Fruit fly (Drosophila melanogaster) whole organism, embryonic: ENCODE data around the gene IntS6.

Experiments used
- Antp ChIP-seq: fragments of 200-800 bp; sonication (Bioruptor generic); optimal IDR thresholded peaks from 3 replicates; lab custom pipeline; 2016; ENCODE audit warnings: missing biosample characterization, missing genetic modification characterization
- Atf6 ChIP-seq: fragments of 200-800 bp; sonication (Bioruptor generic); IDR thresholded peaks from 2 replicates; pipeline ENCODE4 v1.3.6; 2022; ENCODE audit warnings: missing biosample characterization, missing genetic modification characterization
- Awh ChIP-seq: fragments of 200-800 bp; sonication (Bioruptor generic); IDR thresholded peaks from 2 replicates; pipeline ENCODE4, ENCODE4 v1.3.6; 2022; ENCODE audit warnings: missing biosample characterization, missing genetic modification characterization
- CG11085 ChIP-seq: fragments of 200-800 bp; sonication (Bioruptor generic); IDR thresholded peaks from 2 replicates; pipeline ENCODE4 v1.3.6; 2022; ENCODE audit warnings: missing biosample characterization, missing genetic modification characterization
- CG12219 ChIP-seq: fragments of 200-800 bp; sonication (Bioruptor generic); optimal IDR thresholded peaks from 3 replicates; lab custom pipeline; 2018; ENCODE audit warnings: missing biosample characterization, mild to moderate bottlenecking, missing genetic modification characterization
- CG12769 ChIP-seq: fragments of 200-800 bp; sonication (Bioruptor generic); optimal IDR thresholded peaks from 2 replicates; lab custom pipeline; 2019; ENCODE audit warnings: missing biosample characterization, mild to moderate bottlenecking, missing genetic modification characterization, moderate library complexity
- CG1792 ChIP-seq: fragments of 200-800 bp; sonication (Bioruptor generic); optimal IDR thresholded peaks from 2 replicates; lab custom pipeline; 2016; ENCODE audit warnings: missing biosample characterization, missing genetic modification characterization
- CG3163 ChIP-seq: fragments of 200-800 bp; sonication (Bioruptor generic); optimal IDR thresholded peaks from 3 replicates; lab custom pipeline; 2016; ENCODE audit warnings: missing biosample characterization, missing genetic modification characterization
- CG32772 ChIP-seq: fragments of 200-800 bp; sonication (Bioruptor generic); IDR thresholded peaks from 2 replicates; pipeline ENCODE4 v1.3.6; 2022; ENCODE audit warnings: missing biosample characterization, missing genetic modification characterization
- CG34376 ChIP-seq: fragments of 200-800 bp; sonication (Bioruptor generic); optimal IDR thresholded peaks from 2 replicates; lab custom pipeline; 2018; ENCODE audit warnings: missing biosample characterization, mild to moderate bottlenecking, missing genetic modification characterization
- CG4424 ChIP-seq: fragments of 200-800 bp; sonication (Bioruptor generic); optimal IDR thresholded peaks from 3 replicates; lab custom pipeline; 2016; ENCODE audit warnings: missing biosample characterization, missing genetic modification characterization
- CG6765 ChIP-seq: fragments of 200-800 bp; sonication (Bioruptor generic); optimal IDR thresholded peaks from 3 replicates; lab custom pipeline; 2017; ENCODE audit warnings: missing biosample characterization, mild to moderate bottlenecking, missing genetic modification characterization
- CG6791 ChIP-seq: fragments of 200-800 bp; sonication (Bioruptor generic); IDR thresholded peaks from 3 replicates; pipeline ENCODE4 v1.3.6; 2022; ENCODE audit warnings: missing biosample characterization, missing genetic modification characterization; ENCODE audit not compliant: partially characterized antibody
- CG7357 ChIP-seq: fragments of 200-800 bp; sonication (Bioruptor generic); IDR thresholded peaks from 3 replicates; pipeline ENCODE4 v1.3.6; 2022; ENCODE audit warnings: missing biosample characterization, missing genetic modification characterization
- CG8290 ChIP-seq, 3 experiments: fragments of 200-800 bp; sonication (Bioruptor generic); optimal IDR thresholded peaks; 2 replicates each; lab custom pipeline; 2016 to 2019; ENCODE audit warnings: missing biosample characterization in 3 of 3, missing genetic modification characterization in 3 of 3, mild to moderate bottlenecking in 2 of 3, moderate library complexity in 1 of 3
- CG8924 ChIP-seq: fragments of 200-800 bp; optimal IDR thresholded peaks from 3 replicates; lab custom pipeline; 2019; ENCODE audit warnings: missing biosample characterization, mild to moderate bottlenecking, missing genetic modification characterization, moderate library complexity
- CG9932 ChIP-seq: fragments of 200-800 bp; sonication (Bioruptor generic); IDR thresholded peaks from 2 replicates; pipeline ENCODE4 v1.3.6; 2022; ENCODE audit warnings: missing biosample characterization, missing genetic modification characterization
- D ChIP-seq, 2 experiments: fragments of 200-800 bp in 1 of 2; fragments of >200 bp in 1 of 2; sonication (Bioruptor generic) in 1 of 2; optimal IDR thresholded peaks; 2 replicates in 1 of 2; 3 replicates in 1 of 2; lab custom pipeline; 2017; ENCODE audit warnings: mild to moderate bottlenecking in 1 of 2, missing biosample characterization in 1 of 2, missing genetic modification characterization in 1 of 2, missing genetic modification reagents in 1 of 2
- Dip2 ChIP-seq: fragments of 200-800 bp; sonication (Bioruptor generic); IDR thresholded peaks from 2 replicates; pipeline ENCODE4 v1.3.6; 2022; ENCODE audit warnings: missing biosample characterization, missing genetic modification characterization
- GATAe ChIP-seq: fragments of 200-800 bp; sonication (Bioruptor generic); conservative IDR thresholded peaks from 2 replicates; pipeline ENCODE4 v1.3.6; 2022; ENCODE audit warnings: missing biosample characterization, missing genetic modification characterization
- HLHmδ ChIP-seq: fragments of 200-800 bp; sonication (Bioruptor generic); optimal IDR thresholded peaks from 2 replicates; lab custom pipeline; 2018; ENCODE audit warnings: missing biosample characterization, mild to moderate bottlenecking, missing genetic modification characterization, moderate library complexity
- Hr78 ChIP-seq, 2 experiments: fragments of 200-800 bp in 1 of 2; fragments of >200 bp in 1 of 2; sonication (Bioruptor generic) in 1 of 2; optimal IDR thresholded peaks; 2 replicates each; lab custom pipeline; 2017 to 2019; ENCODE audit warnings: missing biosample characterization in 2 of 2, missing genetic modification characterization in 2 of 2, mild to moderate bottlenecking in 1 of 2, moderate library complexity in 1 of 2
- Nf-YC ChIP-seq: fragments of 200-800 bp; optimal IDR thresholded peaks from 3 replicates; lab custom pipeline; 2019; ENCODE audit warnings: missing biosample characterization, mild to moderate bottlenecking, missing genetic modification characterization, moderate library complexity
- PHDP ChIP-seq: fragments of 200-800 bp; sonication (Bioruptor generic); optimal IDR thresholded peaks from 3 replicates; lab custom pipeline; 2018; ENCODE audit warnings: missing biosample characterization, mild to moderate bottlenecking, missing genetic modification characterization, moderate library complexity
- Rx ChIP-seq: fragments of 200-800 bp; sonication (Bioruptor generic); IDR thresholded peaks from 2 replicates; pipeline ENCODE4 v1.3.6; 2022; ENCODE audit warnings: missing biosample characterization, missing genetic modification characterization
- Six4 ChIP-seq: fragments of 200-800 bp; sonication (Bioruptor generic); optimal IDR thresholded peaks from 2 replicates; lab custom pipeline; 2016; ENCODE audit warnings: missing biosample characterization, missing genetic modification characterization
- Taf1 ChIP-seq: fragments of 200-800 bp; sonication (Bioruptor generic); IDR thresholded peaks from 2 replicates; pipeline ENCODE4 v1.3.6; 2022; ENCODE audit warnings: missing biosample characterization, missing genetic modification characterization
- amos ChIP-seq: fragments of 200-800 bp; sonication (Bioruptor generic); IDR thresholded peaks from 2 replicates; pipeline ENCODE4 v1.3.6; 2022; ENCODE audit warnings: missing biosample characterization, missing genetic modification characterization; ENCODE audit not compliant: partially characterized antibody
- ato ChIP-seq: fragments of 200-800 bp; sonication (Bioruptor generic); IDR thresholded peaks from 2 replicates; pipeline ENCODE4 v1.3.6; 2022; ENCODE audit warnings: missing biosample characterization, missing genetic modification characterization; ENCODE audit not compliant: partially characterized antibody
- bigmax ChIP-seq: fragments of 200-800 bp; sonication (Bioruptor generic); optimal IDR thresholded peaks from 2 replicates; lab custom pipeline; 2018; ENCODE audit warnings: missing biosample characterization, mild to moderate bottlenecking, missing genetic modification characterization
- ci ChIP-seq: fragments of 200-800 bp; sonication (Bioruptor generic); IDR thresholded peaks from 3 replicates; pipeline ENCODE4 v1.3.6; 2022; ENCODE audit warnings: missing biosample characterization, missing genetic modification characterization
- crol ChIP-seq: fragments of 200-800 bp; sonication (Bioruptor generic); IDR thresholded peaks from 2 replicates; pipeline ENCODE4 v1.3.6; 2022; ENCODE audit warnings: missing biosample characterization, missing genetic modification characterization
- da ChIP-seq: fragments of 200-800 bp; sonication (Bioruptor generic); optimal IDR thresholded peaks from 2 replicates; lab custom pipeline; 2016; ENCODE audit warnings: missing biosample characterization, missing genetic modification characterization
- danr ChIP-seq: fragments of 200-800 bp; sonication (Bioruptor generic); IDR thresholded peaks from 2 replicates; pipeline ENCODE4 v1.3.6; 2022; ENCODE audit warnings: missing biosample characterization, missing genetic modification characterization
- dmrt11E ChIP-seq: fragments of 200-800 bp; sonication (Bioruptor generic); optimal IDR thresholded peaks from 3 replicates; lab custom pipeline; 2018; ENCODE audit warnings: missing biosample characterization, mild to moderate bottlenecking, missing genetic modification characterization, moderate library complexity
- fd102C ChIP-seq: fragments of 200-800 bp; sonication (Bioruptor generic); optimal IDR thresholded peaks from 2 replicates; lab custom pipeline; 2018; ENCODE audit warnings: missing biosample characterization, mild to moderate bottlenecking, missing genetic modification characterization, moderate library complexity
- fd3F ChIP-seq: fragments of 200-800 bp; sonication (Bioruptor generic); optimal IDR thresholded peaks from 2 replicates; lab custom pipeline; 2018; ENCODE audit warnings: missing biosample characterization, mild to moderate bottlenecking, missing genetic modification characterization, moderate library complexity
- gcm2 ChIP-seq: fragments of 200-800 bp; sonication (Bioruptor generic); optimal IDR thresholded peaks from 2 replicates; lab custom pipeline; 2016; ENCODE audit warnings: missing biosample characterization, missing genetic modification characterization
- insv ChIP-seq, 2 experiments: fragments of 200-800 bp; sonication (Bioruptor generic); optimal IDR thresholded peaks; 3 replicates each; lab custom pipeline; 2016 to 2018; ENCODE audit warnings: missing biosample characterization in 2 of 2, missing genetic modification characterization in 2 of 2
- lbe ChIP-seq: fragments of 200-800 bp; sonication (Bioruptor generic); optimal IDR thresholded peaks from 2 replicates; lab custom pipeline; 2016; ENCODE audit warnings: missing biosample characterization, mild to moderate bottlenecking, missing genetic modification characterization
- nerfin-1 ChIP-seq: fragments of 200-800 bp; sonication (Bioruptor generic); optimal IDR thresholded peaks from 3 replicates; lab custom pipeline; 2019; ENCODE audit warnings: missing biosample characterization, mild to moderate bottlenecking, missing genetic modification characterization, moderate library complexity
- pnt ChIP-seq: fragments of 200-800 bp; sonication (Bioruptor generic); optimal IDR thresholded peaks from 3 replicates; lab custom pipeline; 2016; ENCODE audit warnings: missing biosample characterization, missing genetic modification characterization
- pum ChIP-seq: fragments of 200-800 bp; sonication (Bioruptor generic); optimal IDR thresholded peaks from 2 replicates; lab custom pipeline; 2016; ENCODE audit warnings: missing biosample characterization, missing genetic modification characterization
- salm ChIP-seq: fragments of 200-800 bp; sonication (Bioruptor generic); optimal IDR thresholded peaks from 2 replicates; lab custom pipeline; 2018; ENCODE audit warnings: missing biosample characterization, mild to moderate bottlenecking, missing genetic modification characterization
- schlank ChIP-seq: fragments of 200-800 bp; sonication (Bioruptor generic); optimal IDR thresholded peaks from 2 replicates; lab custom pipeline; 2018; ENCODE audit warnings: missing biosample characterization, mild to moderate bottlenecking, missing genetic modification characterization
- slou ChIP-seq: fragments of 200-800 bp; sonication (Bioruptor generic); optimal IDR thresholded peaks from 3 replicates; lab custom pipeline; 2016; ENCODE audit warnings: missing biosample characterization, missing genetic modification characterization
- sug ChIP-seq: fragments of 200-800 bp; optimal IDR thresholded peaks from 2 replicates; lab custom pipeline; 2019; ENCODE audit warnings: missing biosample characterization, mild to moderate bottlenecking, missing genetic modification characterization, moderate library complexity
- toy ChIP-seq: fragments of 200-800 bp; sonication (Bioruptor generic); IDR thresholded peaks from 2 replicates; pipeline ENCODE4 v1.3.6; 2022; ENCODE audit warnings: missing biosample characterization, missing genetic modification characterization
- twi ChIP-seq: fragments of 200-800 bp; optimal IDR thresholded peaks from 2 replicates; lab custom pipeline; 2019; ENCODE audit warnings: missing biosample characterization, mild to moderate bottlenecking, missing genetic modification characterization, moderate library complexity
- tx ChIP-seq: fragments of 200-800 bp; sonication (Bioruptor generic); optimal IDR thresholded peaks from 2 replicates; lab custom pipeline; 2016; ENCODE audit warnings: missing biosample characterization, missing genetic modification characterization
- zfh1 ChIP-seq: fragments of 200-800 bp; sonication (Bioruptor generic); IDR thresholded peaks from 3 replicates; pipeline ENCODE4 v1.3.6; 2022; ENCODE audit warnings: missing biosample characterization, missing genetic modification characterization

Gene IntS6

dm6 chrX:5695035-5695434, 52.0 kb downstream of the IntS6 start, which contains the start of gene CG3149 (continued):
- TF ChIP-seq Antp (GFP tag; lab: Kevin White, UChicago) (no peak), GATAe (GFP tag; lab: Robert Waterston, UW) (no peak), danr (GFP tag; lab: Robert Waterston, UW) (no peak), HLHmδ (no peak), CG8924 (tag; lab: Kevin White, UChicago) (no peak), nerfin-1 (no peak), pum (GFP tag; lab: Kevin White, UChicago) (no peak), salm (no peak), CG7357 (no peak), toy (GFP tag; lab: Robert Waterston, UW) (no peak), crol (GFP tag; lab: Robert Waterston, UW) (no peak), fd3F (GFP tag; lab: Kevin White, UChicago) (no peak), bigmax (GFP tag; lab: Kevin White, UChicago) (no peak), CG11085 (GFP tag; lab: Robert Waterston, UW) (no peak), slou (GFP tag; lab: Kevin White, UChicago) (no peak), Taf1 (no peak), fd102C (GFP tag; lab: Kevin White, UChicago) (no peak), CG1792 (GFP tag; lab: Kevin White, UChicago) (no peak), CG32772 (GFP tag; lab: Robert Waterston, UW) (no peak), da (GFP tag; lab: Kevin White, UChicago) (no peak), pnt (no peak), dmrt11E (no peak), amos (peak; percentile 71; the same call in 1 of the 2 replicates), gcm2 (no peak), CG12769 (no peak), CG12219 (GFP tag; lab: Kevin White, UChicago) (no peak), ci (GFP tag; lab: Robert Waterston, UW) (no peak), Atf6 (GFP tag; lab: Robert Waterston, UW) (no peak), Dip2 (GFP tag; lab: Robert Waterston, UW) (no peak), Awh (GFP tag; lab: Robert Waterston, UW) (no peak), CG8290 (GFP tag; optimal IDR thresholded peaks at IDR 0.05; lab: Kevin White, UChicago) (no peak), CG8290 (tag; optimal IDR thresholded peaks at IDR 0.05; lab: Kevin White, UChicago) (no peak), Rx (GFP tag; lab: Robert Waterston, UW) (no peak), zfh1 (no peak), schlank (no peak), CG4424 (no peak), tx (GFP tag; lab: Kevin White, UChicago) (no peak), Six4 (GFP tag; lab: Kevin White, UChicago) (no peak), twi (peak; percentile 6), Hr78 (GFP tag; optimal IDR thresholded peaks at IDR 0.05; lab: Kevin White, UChicago) (no peak), PHDP (tag; lab: Kevin White, UChicago) (no peak), Nf-YC (no peak), D (optimal IDR thresholded peaks at IDR 0.05; lab: Kevin White, UChicago) (no peak), D (GFP tag; optimal IDR thresholded peaks at IDR 0.05; lab: Kevin White, UChicago) (no peak), CG9932 (no peak), CG34376 (GFP tag; lab: Kevin White, UChicago) (no peak), sug (tag; lab: Kevin White, UChicago) (no peak), CG3163 (no peak), insv (GFP tag; optimal IDR thresholded peaks at IDR 0.05; lab: Kevin White, UChicago) (no peak), CG6791 (peak; percentile 81), ato (GFP tag; lab: Robert Waterston, UW) (peak; percentile 72), CG6765 (GFP tag; lab: Kevin White, UChicago) (no peak), lbe (no peak)
